Fruit fly (Drosophila melanogaster): ENCODE data around the gene CG14107.

Gene CG14107

dm6 chr3L:13381160-13381559 is at the start of gene CG14107:
Gene CG14107, minus strand, starts transcription at chr3L:13381346.
- no peak for TF ChIP-seq noc (tag; optimal IDR thresholded peaks at IDR 0.05)

DNA sequence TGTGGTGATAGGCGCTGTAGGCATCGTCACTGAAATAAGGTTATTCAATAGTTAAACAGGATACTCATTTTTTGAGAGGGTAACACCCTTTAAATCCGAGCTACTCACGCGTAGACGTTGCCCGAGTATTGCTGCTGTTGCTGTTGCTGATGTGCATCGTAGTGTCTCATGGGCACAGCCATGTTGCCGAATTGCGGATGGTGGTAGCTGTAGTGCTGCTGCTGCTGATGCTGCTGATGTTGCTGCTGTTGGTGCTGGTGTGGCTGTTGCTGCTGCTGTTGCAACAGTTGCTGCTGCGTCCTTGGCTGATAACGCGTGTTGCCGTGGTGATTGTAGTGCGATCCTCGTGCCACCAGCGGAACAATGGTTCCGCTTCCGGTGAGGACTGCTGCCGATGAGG is 49.0 kb upstream of the CG14107 start:
- TF ChIP-seq noc (tag; optimal IDR thresholded peaks at IDR 0.05), result no peak

DNA sequence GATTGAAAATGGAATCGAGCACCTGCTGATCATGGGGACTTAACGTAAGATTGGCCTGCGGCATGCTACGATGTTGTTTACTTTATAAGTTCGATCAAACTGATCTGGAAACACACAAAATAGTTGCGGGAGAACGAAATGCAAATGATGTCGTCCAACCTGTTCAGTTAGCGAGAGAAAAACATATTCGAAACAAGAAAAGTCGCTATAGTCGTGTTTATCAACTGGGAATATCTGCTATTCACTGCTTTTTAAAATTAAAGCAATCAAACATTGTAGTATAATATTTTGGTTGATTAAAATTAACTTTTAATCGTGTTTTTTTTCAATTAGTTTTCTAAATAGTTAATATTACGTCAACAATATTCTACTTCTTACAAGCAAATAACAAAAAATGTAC is 45.4 kb upstream of the CG14107 start, which contains the start of gene CG14105:
Gene CG14105 (minus strand): TSS at position 101 of the 400 bp plus-strand sequence.
- no peak for TF ChIP-seq noc (tag; optimal IDR thresholded peaks at IDR 0.05)

DNA sequence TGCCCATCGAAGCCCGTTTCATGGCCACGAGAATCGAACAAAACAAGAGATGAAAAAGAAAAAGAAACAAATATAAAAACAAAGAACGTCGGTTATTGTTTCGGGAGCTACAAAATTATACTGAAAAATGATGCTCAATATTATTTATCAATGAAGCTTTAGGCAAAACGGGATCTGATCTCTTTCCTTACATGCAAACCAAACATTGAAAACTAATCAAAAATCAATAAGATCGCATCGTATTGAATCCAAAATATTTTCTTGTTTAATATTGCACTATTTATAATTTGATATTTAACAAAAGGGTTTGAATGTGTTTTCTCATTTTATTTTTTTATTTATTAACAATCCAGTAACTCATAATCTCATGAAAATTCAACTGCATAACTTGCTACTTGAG is 44.4 kb upstream of the CG14107 start, which contains the start of gene CG14106:
Gene CG14106 (minus strand): TSS at position 101 of the 400 bp plus-strand sequence.
- TF ChIP-seq noc (tag; optimal IDR thresholded peaks at IDR 0.05), result no peak

- no peak for TF ChIP-seq noc (tag; optimal IDR thresholded peaks at IDR 0.05)
Measured at dm6 chr3L:13424068-13424467, 42.9 kb upstream of the CG14107 start, which contains the start of gene CG33263. Gene CG33263, minus strand, starts transcription at chr3L:13424168.

DNA sequence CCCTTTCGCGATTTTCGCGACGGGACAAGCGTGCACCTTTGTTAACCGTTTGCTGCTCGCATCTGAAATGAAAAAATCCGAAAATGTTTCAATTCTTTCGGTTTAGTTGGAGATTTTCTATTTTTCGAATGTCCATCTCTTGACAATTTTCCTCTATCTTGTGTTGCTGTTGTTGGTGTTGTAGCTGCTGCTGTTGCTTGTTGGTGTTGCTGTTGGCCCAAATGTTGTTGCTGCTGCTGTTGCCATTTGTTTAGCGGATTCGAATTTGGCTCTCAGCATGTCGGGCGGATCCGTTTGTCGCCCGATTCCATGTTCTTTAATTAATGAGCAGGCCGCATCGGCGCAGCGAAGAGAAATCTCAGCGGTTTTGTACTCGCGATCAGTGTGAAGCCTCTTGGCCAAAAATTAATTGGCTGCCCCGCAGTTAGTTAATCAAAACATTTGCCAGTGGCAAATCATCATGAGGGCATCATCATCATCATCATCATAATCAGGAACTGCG is 41.2 kb upstream of the CG14107 start, which contains the start of gene CG32121:
Gene CG32121 (minus strand): TSS at position 51 of the 502 bp plus-strand sequence.
- no peak for TF ChIP-seq noc (tag; optimal IDR thresholded peaks at IDR 0.05)

DNA sequence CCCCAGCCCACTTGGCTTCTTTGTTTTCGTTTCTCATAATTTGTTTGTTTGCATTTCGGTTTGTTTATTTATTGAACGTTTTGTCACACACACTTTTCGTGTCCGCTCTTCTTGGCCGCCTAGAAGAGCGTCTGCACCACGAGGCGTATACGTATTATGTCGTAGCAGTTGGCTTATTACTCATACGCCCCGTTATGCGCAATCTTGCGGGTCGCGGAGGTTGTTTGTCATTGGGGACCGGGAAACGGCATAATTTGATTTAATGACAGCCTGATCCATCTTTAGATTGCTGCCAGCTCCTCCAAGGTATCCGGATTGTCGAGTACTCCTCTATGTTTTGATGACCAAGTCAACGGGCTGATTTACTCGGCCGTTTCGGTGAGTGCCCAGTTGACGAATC is 39.1 kb upstream of the CG14107 start:
- no peak for TF ChIP-seq noc (tag; optimal IDR thresholded peaks at IDR 0.05)

DNA sequence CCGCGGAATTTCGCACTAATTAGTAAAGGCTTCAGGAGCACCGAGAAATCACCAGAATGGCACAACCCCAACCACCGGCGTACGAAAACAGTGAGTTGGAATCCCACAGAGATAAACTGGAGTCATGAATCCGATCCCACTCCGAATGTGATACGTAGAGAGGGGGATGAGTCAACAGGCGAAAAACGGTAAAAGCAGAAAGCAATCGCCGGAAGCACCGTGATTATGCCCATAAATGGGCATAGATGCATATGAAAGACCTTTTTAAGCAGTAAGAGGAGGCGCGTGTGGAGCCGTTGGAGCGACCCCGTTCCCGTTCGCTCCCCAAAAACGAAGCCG is 31.7 kb upstream of the CG14107 start:
- no peak for TF ChIP-seq noc (tag; optimal IDR thresholded peaks at IDR 0.05)

DNA sequence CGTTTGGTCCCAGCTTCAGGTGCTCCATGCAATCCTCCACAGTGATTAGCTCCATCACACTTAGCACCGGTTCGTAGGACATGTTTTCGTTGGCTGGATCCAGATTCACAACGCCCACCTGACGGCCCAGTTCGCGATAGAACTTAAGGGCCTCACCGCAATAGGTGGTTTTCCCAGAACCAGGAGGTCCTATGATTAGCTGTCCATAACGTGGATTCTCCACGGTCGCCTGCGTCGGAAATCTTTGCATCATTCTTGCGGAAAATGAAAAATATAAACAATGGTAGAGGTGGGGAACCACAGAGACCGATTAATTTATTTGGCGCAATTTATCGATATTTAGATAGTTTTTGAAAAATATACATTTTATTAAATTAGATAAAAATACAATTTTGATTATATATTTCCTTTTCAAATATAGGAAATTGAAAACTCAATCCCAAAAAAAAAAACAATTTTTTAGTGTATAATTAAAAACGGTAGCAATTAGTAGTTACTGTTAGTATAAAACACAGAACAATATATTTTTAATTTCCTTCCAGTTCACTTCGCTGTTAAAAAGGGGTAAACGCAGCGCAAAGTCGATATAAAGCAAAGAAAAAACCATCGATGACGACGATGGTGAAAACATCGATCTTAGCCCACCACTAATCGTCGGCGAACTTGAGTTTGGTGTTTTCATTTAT is 31.2 kb upstream of the CG14107 start, which contains the start of the genes CG10222 and flr:
Gene CG10222 (minus strand): TSS at position 254 of the 686 bp plus-strand sequence.
Gene flr (plus strand): TSS at position 644 of the 686 bp plus-strand sequence.
- TF ChIP-seq noc (tag; optimal IDR thresholded peaks at IDR 0.05), result no peak

DNA sequence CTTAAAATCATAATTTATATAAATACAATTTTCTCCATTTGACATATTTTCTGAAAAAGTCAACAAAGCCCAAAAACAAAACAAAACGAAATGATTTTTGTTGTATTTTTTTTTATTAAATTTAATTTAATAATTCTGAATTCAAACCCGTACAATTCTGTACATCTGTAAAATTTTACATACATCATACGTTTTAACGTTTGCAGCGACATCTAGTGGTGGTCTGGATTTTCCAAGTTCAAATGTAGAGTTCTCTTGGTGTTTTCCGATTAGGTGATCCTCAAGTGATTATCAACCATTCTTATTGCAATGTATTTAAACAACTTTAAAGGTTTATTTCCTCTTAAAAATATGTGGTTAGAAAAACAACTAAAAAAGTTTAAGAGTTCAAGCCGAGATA is 29.9 kb upstream of the CG14107 start:
- no peak for TF ChIP-seq noc (tag; optimal IDR thresholded peaks at IDR 0.05)

dm6 chr3L:13409809-13410521 is 28.8 kb upstream of the CG14107 start:
- TF ChIP-seq noc (tag; optimal IDR thresholded peaks at IDR 0.05), result no peak

DNA sequence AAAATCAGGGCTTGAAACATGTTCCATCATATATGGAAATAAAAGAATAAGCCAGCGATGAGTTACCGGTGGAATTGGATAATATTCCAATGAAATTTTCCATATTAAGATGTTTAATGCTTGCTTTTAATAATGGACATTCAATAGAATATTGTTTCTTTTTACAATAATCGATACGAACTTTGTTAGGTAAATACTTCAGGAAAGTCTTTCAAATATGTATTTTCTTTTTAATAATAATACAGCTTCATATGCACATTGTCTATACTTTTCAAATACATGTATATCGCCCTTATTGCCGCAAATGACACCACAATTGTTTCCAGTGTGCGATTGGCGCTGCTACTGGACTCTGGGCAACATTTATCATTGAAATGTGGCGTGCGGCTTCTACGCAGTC is 25.7 kb upstream of the CG14107 start:
- no peak for TF ChIP-seq noc (tag; optimal IDR thresholded peaks at IDR 0.05)

DNA sequence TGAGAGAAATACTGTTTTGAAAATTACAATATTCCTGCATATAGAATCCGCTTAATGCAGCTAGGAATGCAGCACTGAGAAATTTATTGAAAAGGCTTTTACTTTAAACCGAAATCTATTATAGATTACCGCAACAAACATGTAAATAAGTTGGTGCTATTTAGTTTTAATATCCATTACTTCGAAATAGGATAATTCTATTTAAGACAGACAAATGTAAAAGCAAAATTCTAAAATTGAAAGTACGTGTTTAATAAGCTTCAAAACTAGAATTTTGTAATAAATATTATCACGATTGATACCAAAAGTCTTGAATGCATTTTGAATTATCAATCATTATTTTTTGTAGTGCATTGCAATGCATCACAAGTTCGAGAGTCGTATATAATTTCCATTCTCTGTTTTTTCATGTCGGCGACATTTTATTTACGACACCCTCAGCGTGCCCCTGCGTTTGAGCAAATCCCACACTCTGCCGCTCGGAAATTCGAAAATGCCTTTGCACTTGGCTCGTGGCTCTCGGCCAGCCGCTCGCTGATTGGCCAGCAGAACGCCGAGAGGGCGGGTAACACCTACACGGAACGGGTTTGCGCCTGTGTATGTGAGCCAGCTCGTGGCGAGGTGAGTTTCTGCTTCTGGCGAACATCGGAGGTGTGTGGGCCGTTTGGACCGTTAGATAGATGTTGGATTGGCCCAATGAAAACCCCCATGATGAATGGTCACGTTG is 22.2 kb upstream of the CG14107 start:
- TF ChIP-seq noc (tag; optimal IDR thresholded peaks at IDR 0.05), result no peak

DNA sequence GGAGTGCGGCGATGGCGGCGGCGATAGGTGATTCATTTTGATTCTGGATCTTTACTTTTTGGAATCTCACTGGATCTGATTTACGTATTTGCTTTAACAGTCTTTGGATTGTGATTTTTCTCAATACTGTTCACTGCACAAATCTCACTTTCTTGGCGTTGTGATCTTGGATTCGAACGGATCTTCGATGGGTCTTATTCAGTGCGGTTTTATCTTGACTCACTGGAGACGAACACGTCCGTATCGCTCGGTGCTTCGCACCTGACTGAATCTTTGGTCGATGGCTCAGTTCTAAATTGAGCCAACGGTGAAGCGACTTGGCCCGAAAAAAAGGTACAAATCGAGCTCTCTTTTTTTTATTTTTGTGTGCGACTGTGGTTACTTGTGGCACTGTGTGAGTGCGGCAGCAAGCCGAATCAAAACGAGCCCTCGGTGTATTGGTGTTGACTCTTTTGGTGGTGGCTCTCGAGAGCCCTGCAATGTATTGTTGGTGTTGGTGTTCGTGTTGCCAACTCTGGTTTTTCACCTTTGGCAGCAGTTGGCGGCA is 19.8 kb upstream of the CG14107 start, which contains the start of gene sens:
Gene sens (minus strand): TSS at position 254 of the 547 bp plus-strand sequence.
- no peak for TF ChIP-seq noc (tag; optimal IDR thresholded peaks at IDR 0.05)

- TF ChIP-seq noc (tag; optimal IDR thresholded peaks at IDR 0.05), result no peak
Measured at dm6 chr3L:13397656-13398055, 16.5 kb upstream of the CG14107 start.

DNA sequence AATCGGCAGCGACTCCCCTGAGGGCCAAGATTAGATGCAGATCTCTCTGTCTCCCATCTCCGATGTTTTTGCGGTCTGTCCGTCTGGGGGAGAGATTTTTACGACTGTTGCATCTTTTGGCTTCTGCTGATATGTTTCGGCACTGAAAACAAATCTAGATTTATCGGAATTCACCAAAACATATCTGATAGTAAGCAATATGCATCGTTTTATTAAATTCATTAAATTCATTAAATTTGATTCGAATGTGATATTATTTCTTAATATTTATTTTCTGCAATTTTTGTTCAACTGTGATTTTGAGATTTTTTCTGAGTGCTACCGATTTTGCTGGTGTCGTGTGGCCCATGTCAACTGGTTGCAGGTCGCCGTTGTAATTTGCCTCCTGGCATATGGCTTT is 12.4 kb upstream of the CG14107 start:
- no peak for TF ChIP-seq noc (tag; optimal IDR thresholded peaks at IDR 0.05)

Data from whole organism, larva.